Fruit fly (Drosophila melanogaster) whole organism, embryonic: ENCODE data around the gene Rab8.
A peak's percentile ranks its signal among the peaks of the same experiment; 100 is the strongest.

Source experiments
- C15 ChIP-seq: fragments of 200-800 bp; sonication (Bioruptor generic); IDR thresholded peaks from 3 replicates; pipeline ENCODE4 v1.3.6; 2022; ENCODE audit warnings: missing biosample characterization, missing genetic modification characterization
- CG10274 ChIP-seq: fragments of 200-800 bp; sonication (Bioruptor generic); optimal IDR thresholded peaks from 3 replicates; lab custom pipeline; 2017; ENCODE audit warnings: missing biosample characterization, mild to moderate bottlenecking, missing genetic modification characterization
- CG11560 ChIP-seq: fragments of 200-800 bp; sonication (Bioruptor generic); IDR thresholded peaks from 3 replicates; pipeline ENCODE4 v1.3.6; 2022; ENCODE audit warnings: missing biosample characterization, missing genetic modification characterization
- CG12071 ChIP-seq: fragments of 200-800 bp; sonication (Bioruptor generic); optimal IDR thresholded peaks from 3 replicates; lab custom pipeline; 2018; ENCODE audit warnings: missing biosample characterization, mild to moderate bottlenecking, missing genetic modification characterization
- CG12236 ChIP-seq: fragments of 200-800 bp; sonication (Bioruptor generic); optimal IDR thresholded peaks from 2 replicates; lab custom pipeline; 2016; ENCODE audit warnings: missing biosample characterization, missing genetic modification characterization
- CG1233 ChIP-seq: fragments of 200-800 bp; sonication (Bioruptor generic); optimal IDR thresholded peaks from 4 replicates; lab custom pipeline; 2018; ENCODE audit warnings: missing biosample characterization, mild to moderate bottlenecking, missing genetic modification characterization
- CG14710 ChIP-seq: fragments of 200-800 bp; sonication (Bioruptor generic); optimal IDR thresholded peaks from 3 replicates; lab custom pipeline; 2019; ENCODE audit warnings: missing biosample characterization, mild to moderate bottlenecking, missing genetic modification characterization, moderate library complexity
- CG17328 ChIP-seq: fragments of 200-800 bp; sonication (Bioruptor generic); IDR thresholded peaks from 2 replicates; pipeline ENCODE4 v1.3.6; 2022; ENCODE audit warnings: missing biosample characterization, missing genetic modification characterization
- CG2120 ChIP-seq: fragments of 200-800 bp; sonication (Bioruptor generic); optimal IDR thresholded peaks from 3 replicates; lab custom pipeline; 2016; ENCODE audit warnings: missing biosample characterization, missing genetic modification characterization
- CG30020 ChIP-seq: fragments of 200-800 bp; optimal IDR thresholded peaks from 2 replicates; lab custom pipeline; 2019; ENCODE audit warnings: missing biosample characterization, mild to moderate bottlenecking, missing genetic modification characterization, moderate library complexity
- CG4854 ChIP-seq: fragments of 200-800 bp; sonication (Bioruptor generic); optimal IDR thresholded peaks from 2 replicates; lab custom pipeline; 2016; ENCODE audit warnings: missing biosample characterization, missing genetic modification characterization, inconsistent platforms
- CG7786 ChIP-seq: fragments of 200-800 bp; sonication (Bioruptor generic); optimal IDR thresholded peaks from 2 replicates; lab custom pipeline; 2016; ENCODE audit warnings: missing biosample characterization, missing genetic modification characterization
- CG8089 ChIP-seq: fragments of 200-800 bp; sonication (Bioruptor generic); optimal IDR thresholded peaks from 3 replicates; lab custom pipeline; 2016; ENCODE audit warnings: missing biosample characterization, missing genetic modification characterization
- CG8281 ChIP-seq: fragments of 200-800 bp; sonication (Bioruptor generic); optimal IDR thresholded peaks from 2 replicates; lab custom pipeline; 2018; ENCODE audit warnings: missing biosample characterization, mild to moderate bottlenecking, missing genetic modification characterization, moderate library complexity
- CG9932 ChIP-seq: fragments of 200-800 bp; sonication (Bioruptor generic); IDR thresholded peaks from 2 replicates; pipeline ENCODE4 v1.3.6; 2022; ENCODE audit warnings: missing biosample characterization, missing genetic modification characterization
- D ChIP-seq, 2 experiments: fragments of 200-800 bp in 1 of 2; fragments of >200 bp in 1 of 2; sonication (Bioruptor generic) in 1 of 2; optimal IDR thresholded peaks; 2 replicates in 1 of 2; 3 replicates in 1 of 2; lab custom pipeline; 2017; ENCODE audit warnings: mild to moderate bottlenecking in 1 of 2, missing biosample characterization in 1 of 2, missing genetic modification characterization in 1 of 2, missing genetic modification reagents in 1 of 2
- ERR ChIP-seq: fragments of 200-800 bp; sonication (Bioruptor generic); optimal IDR thresholded peaks from 2 replicates; lab custom pipeline; 2016; ENCODE audit warnings: missing biosample characterization, missing genetic modification characterization
- Eip74EF ChIP-seq, 2 experiments: fragments of 200-800 bp in 1 of 2; fragments of >200 bp in 1 of 2; sonication (Bioruptor generic) in 1 of 2; optimal IDR thresholded peaks; 2 replicates each; lab custom pipeline; 2017 to 2019; ENCODE audit warnings: missing biosample characterization in 2 of 2, missing genetic modification characterization in 2 of 2, mild to moderate bottlenecking in 1 of 2, moderate library complexity in 1 of 2
- Hr39 ChIP-seq: fragments of >200 bp; optimal IDR thresholded peaks from 2 replicates; lab custom pipeline; 2017
- NC2α ChIP-seq: fragments of 200-800 bp; sonication (Bioruptor generic); optimal IDR thresholded peaks from 2 replicates; lab custom pipeline; 2016; ENCODE audit warnings: missing biosample characterization, missing genetic modification characterization
- NC2β ChIP-seq: fragments of 200-800 bp; sonication (Bioruptor generic); optimal IDR thresholded peaks from 2 replicates; lab custom pipeline; 2016; ENCODE audit warnings: missing biosample characterization, missing genetic modification characterization
- Neu2 ChIP-seq: fragments of 200-800 bp; sonication (Bioruptor generic); optimal IDR thresholded peaks from 3 replicates; lab custom pipeline; 2016; ENCODE audit warnings: missing biosample characterization, missing genetic modification characterization, borderline replicate concordance
- Scr ChIP-seq: fragments of 200-800 bp; sonication (Bioruptor generic); IDR thresholded peaks from 2 replicates; pipeline ENCODE4 v1.3.6; 2022; ENCODE audit warnings: missing biosample characterization, missing genetic modification characterization; ENCODE audit not compliant: partially characterized antibody
- Sry-β ChIP-seq: fragments of 200-800 bp; sonication (Bioruptor generic); optimal IDR thresholded peaks from 2 replicates; lab custom pipeline; 2018; ENCODE audit warnings: missing biosample characterization, mild to moderate bottlenecking, missing genetic modification characterization, moderate library complexity
- Ssrp ChIP-seq: fragments of 200-800 bp; sonication (Bioruptor generic); optimal IDR thresholded peaks from 2 replicates; lab custom pipeline; 2018; ENCODE audit warnings: missing biosample characterization, mild to moderate bottlenecking, missing genetic modification characterization, moderate library complexity
- Stat92E ChIP-seq, 3 experiments: fragments of >200 bp in 2 of 3; fragments of 200-800 bp in 1 of 3; sonication (Bioruptor generic) in 1 of 3; optimal IDR thresholded peaks; 2 replicates each; lab custom pipeline; 2017 to 2019; ENCODE audit warnings: missing biosample characterization in 3 of 3, missing genetic modification characterization in 3 of 3, mild to moderate bottlenecking in 1 of 3, moderate library complexity in 1 of 3
- Taf1 ChIP-seq: fragments of 200-800 bp; sonication (Bioruptor generic); IDR thresholded peaks from 2 replicates; pipeline ENCODE4 v1.3.6; 2022; ENCODE audit warnings: missing biosample characterization, missing genetic modification characterization
- ab ChIP-seq: fragments of 200-800 bp; sonication (Bioruptor generic); optimal IDR thresholded peaks from 2 replicates; lab custom pipeline; 2016; ENCODE audit warnings: missing biosample characterization, missing genetic modification characterization
- aop ChIP-seq: fragments of 200-800 bp; sonication (Bioruptor generic); IDR thresholded peaks from 2 replicates; pipeline ENCODE4 v1.3.6; 2022; ENCODE audit warnings: missing biosample characterization, missing genetic modification characterization
- ap ChIP-seq: fragments of 200-800 bp; sonication (Bioruptor generic); IDR thresholded peaks from 2 replicates; pipeline ENCODE4 v1.3.6; 2022; ENCODE audit warnings: missing biosample characterization, missing genetic modification characterization
- az2 ChIP-seq: fragments of 200-800 bp; sonication (Bioruptor generic); optimal IDR thresholded peaks from 3 replicates; lab custom pipeline; 2016; ENCODE audit warnings: missing biosample characterization, missing genetic modification characterization
- crc ChIP-seq: fragments of 200-800 bp; sonication (Bioruptor generic); optimal IDR thresholded peaks from 2 replicates; lab custom pipeline; 2016; ENCODE audit warnings: missing biosample characterization, missing genetic modification characterization
- crol ChIP-seq: fragments of 200-800 bp; sonication (Bioruptor generic); IDR thresholded peaks from 2 replicates; pipeline ENCODE4 v1.3.6; 2022; ENCODE audit warnings: missing biosample characterization, missing genetic modification characterization
- dmrt11E ChIP-seq: fragments of 200-800 bp; sonication (Bioruptor generic); optimal IDR thresholded peaks from 3 replicates; lab custom pipeline; 2018; ENCODE audit warnings: missing biosample characterization, mild to moderate bottlenecking, missing genetic modification characterization, moderate library complexity
- esg ChIP-seq: fragments of 200-800 bp; sonication (Bioruptor generic); conservative IDR thresholded peaks from 2 replicates; pipeline ENCODE4 v1.3.6; 2022; ENCODE audit warnings: missing biosample characterization, missing genetic modification characterization
- fd64A ChIP-seq: fragments of 200-800 bp; sonication (Bioruptor generic); optimal IDR thresholded peaks from 3 replicates; lab custom pipeline; 2018; ENCODE audit warnings: missing biosample characterization, mild to moderate bottlenecking, missing genetic modification characterization
- phol ChIP-seq: fragments of 200-800 bp; sonication (Bioruptor generic); optimal IDR thresholded peaks from 3 replicates; lab custom pipeline; 2018; ENCODE audit warnings: missing biosample characterization, mild to moderate bottlenecking, missing genetic modification characterization, moderate library complexity
- pnt ChIP-seq: fragments of 200-800 bp; sonication (Bioruptor generic); optimal IDR thresholded peaks from 3 replicates; lab custom pipeline; 2016; ENCODE audit warnings: missing biosample characterization, missing genetic modification characterization
- pros ChIP-seq: fragments of 200-800 bp; sonication (Bioruptor generic); optimal IDR thresholded peaks from 3 replicates; lab custom pipeline; 2019; ENCODE audit warnings: missing biosample characterization, mild to moderate bottlenecking, missing genetic modification characterization, moderate library complexity
- shn ChIP-seq: fragments of 200-800 bp; sonication (Bioruptor generic); optimal IDR thresholded peaks from 3 replicates; lab custom pipeline; 2016; ENCODE audit warnings: missing biosample characterization, missing genetic modification characterization
- sna ChIP-seq: fragments of 200-800 bp; sonication (Bioruptor generic); IDR thresholded peaks from 2 replicates; pipeline ENCODE4 v1.3.6; 2022; ENCODE audit warnings: missing biosample characterization, missing genetic modification characterization; ENCODE audit not compliant: partially characterized antibody
- ssp ChIP-seq: fragments of 200-800 bp; sonication (Bioruptor generic); IDR thresholded peaks from 2 replicates; pipeline ENCODE4 v1.3.6; 2022; ENCODE audit warnings: missing biosample characterization, missing genetic modification characterization
- sug ChIP-seq: fragments of 200-800 bp; optimal IDR thresholded peaks from 2 replicates; lab custom pipeline; 2019; ENCODE audit warnings: missing biosample characterization, mild to moderate bottlenecking, missing genetic modification characterization, moderate library complexity
- tio ChIP-seq: fragments of 200-800 bp; sonication (Bioruptor generic); optimal IDR thresholded peaks from 2 replicates; lab custom pipeline; 2017; ENCODE audit warnings: missing biosample characterization, missing genetic modification characterization, inconsistent platforms
- unpg ChIP-seq: fragments of 200-800 bp; sonication (Bioruptor generic); optimal IDR thresholded peaks from 3 replicates; lab custom pipeline; 2018; ENCODE audit warnings: missing biosample characterization, mild to moderate bottlenecking, missing genetic modification characterization, moderate library complexity
- wor ChIP-seq: fragments of 200-800 bp; sonication (Bioruptor generic); IDR thresholded peaks from 2 replicates; pipeline ENCODE4 v1.3.6; 2022; ENCODE audit warnings: missing biosample characterization, missing genetic modification characterization
- yki ChIP-seq: fragments of >200 bp; optimal IDR thresholded peaks from 3 replicates; lab custom pipeline; 2018
- z ChIP-seq: fragments of 200-800 bp; sonication (Bioruptor generic); IDR thresholded peaks from 3 replicates; pipeline ENCODE4 v1.3.6; 2022; ENCODE audit warnings: missing biosample characterization, missing genetic modification characterization

Rab8 gene

DNA sequence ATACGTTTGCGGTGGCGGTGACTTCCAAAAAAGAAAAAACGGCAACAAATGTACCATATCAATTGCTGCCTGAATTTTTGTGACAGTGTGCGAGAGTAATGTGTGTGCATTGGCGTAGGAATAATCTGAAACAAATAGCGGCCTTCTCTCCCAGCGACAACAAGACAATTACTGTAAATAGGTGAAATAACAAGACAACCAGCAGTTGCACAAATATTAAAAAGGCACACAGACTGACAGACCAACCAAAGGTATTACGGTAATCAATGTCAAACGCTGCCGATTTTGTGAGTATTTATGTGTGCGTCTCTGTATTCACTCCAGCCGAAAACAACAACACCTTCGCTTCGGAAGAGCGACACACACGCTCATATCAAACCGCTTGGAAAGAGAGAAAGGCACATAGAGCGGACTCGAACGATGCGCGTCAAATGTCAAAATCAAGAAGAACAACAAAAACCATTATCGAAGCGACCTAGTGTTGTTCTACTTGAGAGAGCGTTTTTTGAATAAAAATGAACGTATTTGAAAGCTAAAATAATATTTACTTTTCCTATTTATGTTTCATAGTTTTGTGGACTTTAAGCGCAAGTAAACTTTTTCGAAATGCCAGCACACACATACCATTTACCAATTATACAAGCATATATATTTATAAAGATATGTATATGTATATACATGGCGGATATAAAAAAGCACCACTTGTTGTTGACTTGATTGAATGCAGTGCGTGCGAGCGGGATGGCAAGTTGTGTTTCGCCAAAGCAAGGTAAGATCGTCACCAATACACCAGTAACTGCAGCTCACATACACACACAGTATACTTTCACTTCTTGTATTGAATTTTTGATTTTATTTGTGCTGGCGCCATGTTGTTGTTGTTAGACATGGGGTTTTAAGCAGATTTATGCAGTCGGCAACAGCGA, 36.2 kb upstream of the Rab8 start (continued):
- TF ChIP-seq CG2120 (GFP tag; lab: Kevin White, UChicago): peak; percentile 40
- TF ChIP-seq CG14710 (tag; lab: Kevin White, UChicago): peak; percentile 58
- 0 out of 2 replicates have a peak, but pooled peaks have one; percentile 15 for TF ChIP-seq Scr (GFP tag; lab: Robert Waterston, UW)
- peak; percentile 74 for TF ChIP-seq CG12236 (GFP tag; lab: Kevin White, UChicago)
- TF ChIP-seq pnt (GFP tag; lab: Kevin White, UChicago): peak; percentile 75
- TF ChIP-seq Eip74EF (GFP tag; optimal IDR thresholded peaks at IDR 0.05; lab: Kevin White, UChicago): peak in 1 of 2 experiments; percentile 20
- TF ChIP-seq pros (GFP tag; lab: Kevin White, UChicago): peak; percentile 73
- TF ChIP-seq Taf1 (GFP tag; lab: Robert Waterston, UW): no peak
- TF ChIP-seq z (GFP tag; lab: Robert Waterston, UW): peak; percentile 52; the same call in 1 of the 3 replicates
- peak; percentile 12 for TF ChIP-seq CG7786
- no peak for TF ChIP-seq CG30020 (tag; lab: Kevin White, UChicago)
- peak; percentile 41 for TF ChIP-seq CG4854 (GFP tag; lab: Kevin White, UChicago)
- no peak for TF ChIP-seq Neu2 (GFP tag; lab: Kevin White, UChicago)
- TF ChIP-seq CG8281 (tag; lab: Kevin White, UChicago): no peak
- peak; percentile 67 for TF ChIP-seq unpg
- no peak for TF ChIP-seq sna
- TF ChIP-seq crc: no peak
- TF ChIP-seq aop: no peak
- TF ChIP-seq shn (GFP tag; lab: Kevin White, UChicago): peak; percentile 51
- TF ChIP-seq phol (tag; lab: Kevin White, UChicago): no peak
- peak; percentile 12 for TF ChIP-seq NC2α (GFP tag; lab: Kevin White, UChicago)
- TF ChIP-seq CG8089 (GFP tag; lab: Kevin White, UChicago): peak; percentile 75
- TF ChIP-seq CG17328 (GFP tag; lab: Robert Waterston, UW): peak; percentile 53
- TF ChIP-seq az2 (GFP tag; lab: Kevin White, UChicago): no peak
- no peak for TF ChIP-seq crol
- peak; percentile 83 for TF ChIP-seq ERR (GFP tag; lab: Kevin White, UChicago)
- TF ChIP-seq dmrt11E (tag; lab: Kevin White, UChicago): peak; percentile 52
- TF ChIP-seq ap (GFP tag; lab: Robert Waterston, UW): peak; percentile 27; the same call in 1 of the 2 replicates
- TF ChIP-seq NC2β: peak; percentile 79
- TF ChIP-seq esg (GFP tag; lab: Robert Waterston, UW): no peak
- peak; percentile 14 for TF ChIP-seq Ssrp (tag; lab: Kevin White, UChicago)
- peak; percentile 73 for TF ChIP-seq sug (tag; lab: Kevin White, UChicago)
- no peak for TF ChIP-seq tio
- TF ChIP-seq Stat92E (GFP tag; optimal IDR thresholded peaks at IDR 0.05; lab: Kevin White, UChicago): peak in 1 of 3 experiments; percentile 28
- 0 out of 2 replicates have a peak, but pooled peaks have one; percentile 11 for TF ChIP-seq CG9932 (GFP tag; lab: Robert Waterston, UW)
- TF ChIP-seq CG11560 (tag; lab: Robert Waterston, UW): no peak
- TF ChIP-seq CG1233 (GFP tag; lab: Kevin White, UChicago): peak; percentile 68
- no peak for TF ChIP-seq ab (GFP tag; lab: Kevin White, UChicago)
- no peak for TF ChIP-seq Sry-β
- no peak for TF ChIP-seq yki (lab: Kevin White, UChicago)
- TF ChIP-seq fd64A: peak; percentile 83
- no peak for TF ChIP-seq Hr39 (lab: Kevin White, UChicago)
- peak; percentile 90 for TF ChIP-seq CG12071 (GFP tag; lab: Kevin White, UChicago)
- peak; percentile 18 for TF ChIP-seq CG10274 (GFP tag; lab: Kevin White, UChicago)
- TF ChIP-seq C15 (GFP tag; lab: Robert Waterston, UW): peak; percentile 12; the same call in 1 of the 3 replicates
- TF ChIP-seq D (optimal IDR thresholded peaks at IDR 0.05; lab: Kevin White, UChicago): peak; percentile 65
- peak; percentile 62 for TF ChIP-seq D (GFP tag; optimal IDR thresholded peaks at IDR 0.05; lab: Kevin White, UChicago)
- TF ChIP-seq ssp (GFP tag; lab: Robert Waterston, UW): no peak
- TF ChIP-seq wor (GFP tag; lab: Robert Waterston, UW): no peak
